Fruit fly (Drosophila melanogaster) whole organism, prepupa: ENCODE measurements around the gene CG14143.

Source experiments
- CG10631 ChIP-seq: fragments of 200-800 bp; sonication (Bioruptor generic); optimal IDR thresholded peaks from 2 replicates; lab custom pipeline; 2016; ENCODE audit warnings: missing biosample characterization, missing genetic modification characterization
- CG10669 ChIP-seq: fragments of 200-800 bp; sonication (Bioruptor generic); optimal IDR thresholded peaks from 3 replicates; lab custom pipeline; 2018; ENCODE audit warnings: missing biosample characterization, mild to moderate bottlenecking, missing genetic modification characterization, moderate library complexity
- CG11762 ChIP-seq: fragments of 200-800 bp; sonication (Bioruptor generic); optimal IDR thresholded peaks from 3 replicates; lab custom pipeline; 2016; ENCODE audit warnings: missing biosample characterization, missing genetic modification characterization; ENCODE audit not compliant: insufficient read depth
- CG11902 ChIP-seq: fragments of 200-800 bp; sonication (Bioruptor generic); optimal IDR thresholded peaks from 3 replicates; lab custom pipeline; 2016; ENCODE audit warnings: missing biosample characterization, missing genetic modification characterization
- CG15336 ChIP-seq: fragments of 200-800 bp; sonication (Bioruptor generic); IDR thresholded peaks from 2 replicates; pipeline ENCODE4 v1.3.6; 2022; ENCODE audit warnings: missing biosample characterization, missing genetic modification characterization
- CG1621 ChIP-seq: fragments of 200-800 bp; sonication (Bioruptor generic); optimal IDR thresholded peaks from 3 replicates; lab custom pipeline; 2018; ENCODE audit warnings: missing biosample characterization, mild to moderate bottlenecking, missing genetic modification characterization
- CG16779 ChIP-seq: fragments of 200-800 bp; sonication (Bioruptor generic); optimal IDR thresholded peaks from 3 replicates; lab custom pipeline; 2017; ENCODE audit warnings: missing biosample characterization, mild to moderate bottlenecking, missing genetic modification characterization
- CG3032 ChIP-seq: fragments of 200-800 bp; optimal IDR thresholded peaks from 2 replicates; lab custom pipeline; 2019; ENCODE audit warnings: missing biosample characterization, mild to moderate bottlenecking, missing genetic modification characterization, moderate library complexity
- CG31627 ChIP-seq: fragments of 200-800 bp; sonication (Bioruptor generic); optimal IDR thresholded peaks from 3 replicates; lab custom pipeline; 2016; ENCODE audit warnings: missing biosample characterization, missing genetic modification characterization
- CG32006 ChIP-seq: fragments of 200-800 bp; sonication (Bioruptor generic); optimal IDR thresholded peaks from 3 replicates; lab custom pipeline; 2017; ENCODE audit warnings: missing biosample characterization, mild to moderate bottlenecking, missing genetic modification characterization
- CG34406 ChIP-seq: fragments of 200-800 bp; sonication (Bioruptor generic); optimal IDR thresholded peaks from 3 replicates; lab custom pipeline; 2016; ENCODE audit warnings: missing biosample characterization, missing genetic modification characterization
- CG3919 ChIP-seq: fragments of 200-800 bp; sonication (Bioruptor generic); optimal IDR thresholded peaks from 3 replicates; lab custom pipeline; 2016; ENCODE audit warnings: missing biosample characterization, missing genetic modification characterization
- CG4318 ChIP-seq: fragments of 200-800 bp; sonication (Bioruptor generic); optimal IDR thresholded peaks from 3 replicates; lab custom pipeline; 2017; ENCODE audit warnings: missing biosample characterization, mild to moderate bottlenecking, missing genetic modification characterization
- CG6276 ChIP-seq: fragments of 200-800 bp; sonication (Bioruptor generic); optimal IDR thresholded peaks from 2 replicates; lab custom pipeline; 2017; ENCODE audit warnings: missing biosample characterization, mild to moderate bottlenecking, missing genetic modification characterization
- CG6808 ChIP-seq: fragments of 200-800 bp; sonication (Bioruptor generic); optimal IDR thresholded peaks from 3 replicates; lab custom pipeline; 2017; ENCODE audit warnings: missing biosample characterization, missing genetic modification characterization, mild to moderate bottlenecking, moderate library complexity, missing genetic modification reagents
- CG6854 ChIP-seq: fragments of 200-800 bp; sonication (Bioruptor generic); optimal IDR thresholded peaks from 2 replicates; lab custom pipeline; 2017; ENCODE audit warnings: missing biosample characterization, mild to moderate bottlenecking, missing genetic modification characterization
- CG7368 ChIP-seq: fragments of 200-800 bp; sonication (Bioruptor generic); optimal IDR thresholded peaks from 3 replicates; lab custom pipeline; 2016; ENCODE audit warnings: missing biosample characterization, missing genetic modification characterization
- CG8119 ChIP-seq: fragments of 200-800 bp; sonication (Bioruptor generic); IDR thresholded peaks from 3 replicates; pipeline ENCODE4 v1.3.6; 2022; ENCODE audit warnings: missing biosample characterization, missing genetic modification characterization
- CG8319 ChIP-seq: fragments of 200-800 bp; sonication (Bioruptor generic); optimal IDR thresholded peaks from 3 replicates; lab custom pipeline; 2016; ENCODE audit warnings: missing biosample characterization, missing genetic modification characterization
- CG9139 ChIP-seq: fragments of 200-800 bp; sonication (Bioruptor generic); optimal IDR thresholded peaks from 3 replicates; lab custom pipeline; 2017; ENCODE audit warnings: missing biosample characterization, mild to moderate bottlenecking, missing genetic modification characterization
- Eip75B ChIP-seq: fragments of 200-800 bp; sonication (Bioruptor generic); optimal IDR thresholded peaks from 3 replicates; lab custom pipeline; 2016; ENCODE audit warnings: missing biosample characterization, missing genetic modification characterization
- Eip78C ChIP-seq: fragments of 200-800 bp; sonication (Bioruptor generic); peaks from one replicate; lab custom pipeline; 2016; ENCODE audit warnings: missing biosample characterization, missing genetic modification characterization
- Eip93F ChIP-seq: fragments of 200-800 bp; sonication (Bioruptor generic); optimal IDR thresholded peaks from 2 replicates; lab custom pipeline; 2016; ENCODE audit warnings: missing biosample characterization, mild to moderate bottlenecking, missing genetic modification characterization
- Ets21C ChIP-seq: fragments of 200-800 bp; sonication (Bioruptor generic); optimal IDR thresholded peaks from 3 replicates; lab custom pipeline; 2016; ENCODE audit warnings: missing biosample characterization, missing genetic modification characterization
- Ets96B ChIP-seq: fragments of 200-800 bp; optimal IDR thresholded peaks from 2 replicates; lab custom pipeline; 2019; ENCODE audit warnings: missing biosample characterization, mild to moderate bottlenecking, missing genetic modification characterization, moderate library complexity
- Hr38 ChIP-seq: sonication (Bioruptor generic); optimal IDR thresholded peaks from 2 replicates; lab custom pipeline; 2016; ENCODE audit warnings: missing biosample characterization, missing genetic modification characterization
- Hr39 ChIP-seq: fragments of 200-800 bp; sonication (Bioruptor generic); optimal IDR thresholded peaks from 2 replicates; lab custom pipeline; 2016; ENCODE audit warnings: missing biosample characterization, missing genetic modification characterization
- Hr4 ChIP-seq: fragments of 200-800 bp; sonication (Bioruptor generic); optimal IDR thresholded peaks from 3 replicates; lab custom pipeline; 2016; ENCODE audit warnings: missing biosample characterization, missing genetic modification characterization
- OdsH ChIP-seq: fragments of 200-800 bp; sonication (Bioruptor generic); optimal IDR thresholded peaks from 3 replicates; lab custom pipeline; 2016; ENCODE audit warnings: missing biosample characterization, missing genetic modification characterization
- Smox ChIP-seq: fragments of 200-800 bp; sonication (Bioruptor generic); optimal IDR thresholded peaks from 3 replicates; lab custom pipeline; 2016; ENCODE audit warnings: missing biosample characterization, missing genetic modification characterization
- Sox102F ChIP-seq: fragments of 200-800 bp; sonication (Bioruptor generic); optimal IDR thresholded peaks from 2 replicates; lab custom pipeline; 2016; ENCODE audit warnings: missing biosample characterization, mild to moderate bottlenecking, missing genetic modification characterization
- Sox14 ChIP-seq: fragments of 200-800 bp; sonication (Bioruptor generic); optimal IDR thresholded peaks from 3 replicates; lab custom pipeline; 2016; ENCODE audit warnings: missing biosample characterization, missing genetic modification characterization
- Sox15 ChIP-seq: fragments of 200-800 bp; sonication (Bioruptor generic); optimal IDR thresholded peaks from 3 replicates; lab custom pipeline; 2016; ENCODE audit warnings: missing biosample characterization, missing genetic modification characterization
- achi ChIP-seq: fragments of 200-800 bp; sonication (Bioruptor generic); optimal IDR thresholded peaks from 3 replicates; lab custom pipeline; 2016; ENCODE audit warnings: missing biosample characterization, missing genetic modification characterization
- acj6 ChIP-seq: fragments of 200-800 bp; sonication (Bioruptor generic); optimal IDR thresholded peaks from 3 replicates; lab custom pipeline; 2016; ENCODE audit warnings: missing biosample characterization, missing genetic modification characterization
- dac ChIP-seq: fragments of 200-800 bp; sonication (Bioruptor generic); optimal IDR thresholded peaks from 2 replicates; lab custom pipeline; 2017; ENCODE audit warnings: missing biosample characterization, mild to moderate bottlenecking, missing genetic modification characterization
- dsx ChIP-seq: fragments of 200-800 bp; optimal IDR thresholded peaks from 3 replicates; lab custom pipeline; 2019; ENCODE audit warnings: missing biosample characterization, mild to moderate bottlenecking, missing genetic modification characterization, moderate library complexity; ENCODE audit not compliant: poor library complexity, severe bottlenecking
- eg ChIP-seq: fragments of 200-800 bp; sonication (Bioruptor generic); IDR thresholded peaks from 3 replicates; pipeline ENCODE4 v1.3.6; 2022; ENCODE audit warnings: missing biosample characterization, missing genetic modification characterization
- fd59A ChIP-seq: fragments of 200-800 bp; sonication (Bioruptor generic); optimal IDR thresholded peaks from 2 replicates; lab custom pipeline; 2017; ENCODE audit warnings: missing biosample characterization, mild to moderate bottlenecking, missing genetic modification characterization, missing genetic modification reagents
- fd85E ChIP-seq: fragments of 200-800 bp; sonication (Bioruptor generic); optimal IDR thresholded peaks from 3 replicates; lab custom pipeline; 2016; ENCODE audit warnings: missing biosample characterization, missing genetic modification characterization
- fkh ChIP-seq: fragments of 200-800 bp; sonication (Bioruptor generic); optimal IDR thresholded peaks from 3 replicates; lab custom pipeline; 2017; ENCODE audit warnings: missing biosample characterization, mild to moderate bottlenecking, missing genetic modification characterization, moderate library complexity
- lz ChIP-seq: fragments of 200-800 bp; sonication (Bioruptor generic); optimal IDR thresholded peaks from 3 replicates; lab custom pipeline; 2016; ENCODE audit warnings: missing biosample characterization, missing genetic modification characterization
- net ChIP-seq: fragments of 200-800 bp; sonication (Bioruptor generic); optimal IDR thresholded peaks from 3 replicates; lab custom pipeline; 2016; ENCODE audit warnings: missing biosample characterization, missing genetic modification characterization
- pdm3 ChIP-seq: fragments of 200-800 bp; sonication (Bioruptor generic); optimal IDR thresholded peaks from 3 replicates; lab custom pipeline; 2016; ENCODE audit warnings: missing biosample characterization, missing genetic modification characterization
- salr ChIP-seq, 2 experiments: fragments of 200-800 bp; sonication (Bioruptor generic); optimal IDR thresholded peaks; 3 replicates each; lab custom pipeline; 2016 to 2018; ENCODE audit warnings: missing biosample characterization in 2 of 2, missing genetic modification characterization in 2 of 2, mild to moderate bottlenecking in 1 of 2
- ss ChIP-seq, 2 experiments: fragments of 200-800 bp; sonication (Bioruptor generic); optimal IDR thresholded peaks; 2 replicates in 1 of 2; 3 replicates in 1 of 2; lab custom pipeline; 2017 to 2018; ENCODE audit warnings: mild to moderate bottlenecking in 2 of 2, missing biosample characterization in 2 of 2, missing genetic modification characterization in 2 of 2, moderate library complexity in 1 of 2
- svp ChIP-seq: fragments of 200-800 bp; sonication (Bioruptor generic); peaks from one replicate; lab custom pipeline; 2016; ENCODE audit warnings: missing biosample characterization, missing genetic modification characterization

CG14143 gene

dm6 chr3L:11120419-11120958, 14.3 kb upstream of the CG14143 start, which contains the start of the genes FoxK and mRpL2 (continued):
- peak; percentile 94 for TF ChIP-seq CG6276 (GFP tag; lab: Kevin White, UChicago)
- TF ChIP-seq CG10631: peak; percentile 47
- peak; percentile 66 for TF ChIP-seq achi (GFP tag; lab: Kevin White, UChicago)
- peak; percentile 84 for TF ChIP-seq net
- peak; percentile 74 for TF ChIP-seq svp (GFP tag; lab: Kevin White, UChicago)
- peak; percentile 51 for TF ChIP-seq CG34406 (GFP tag; lab: Kevin White, UChicago)
- peak; percentile 28 for TF ChIP-seq Smox (GFP tag; lab: Kevin White, UChicago)
- peak; percentile 43 for TF ChIP-seq OdsH (GFP tag; lab: Kevin White, UChicago)
- peak; percentile 84 for TF ChIP-seq CG10669 (GFP tag; lab: Kevin White, UChicago)
- TF ChIP-seq fd59A (GFP tag; lab: Kevin White, UChicago): peak; percentile 61
- peak; percentile 57 for TF ChIP-seq CG11762
- no peak for TF ChIP-seq acj6
- peak; percentile 77 for TF ChIP-seq CG32006 (GFP tag; lab: Kevin White, UChicago)
- peak; percentile 2 for TF ChIP-seq Hr38 (GFP tag; lab: Kevin White, UChicago)
- TF ChIP-seq salr (GFP tag; optimal IDR thresholded peaks at IDR 0.05; lab: Kevin White, UChicago): peak; percentile 54 to 90
- peak; percentile 11 for TF ChIP-seq CG4318
- peak; percentile 26 for TF ChIP-seq CG8319 (GFP tag; lab: Kevin White, UChicago)
- TF ChIP-seq Eip75B (GFP tag; lab: Kevin White, UChicago): peak; percentile 57
- no peak for TF ChIP-seq Eip93F (GFP tag; lab: Kevin White, UChicago)
- peak; percentile 22 for TF ChIP-seq Ets21C
- peak; percentile 65 for TF ChIP-seq CG6854 (GFP tag; lab: Kevin White, UChicago)
- TF ChIP-seq Hr39 (GFP tag; lab: Kevin White, UChicago): peak; percentile 12
- TF ChIP-seq CG9139: peak; percentile 94

- TF ChIP-seq CG16779 (tag; lab: Kevin White, UChicago) (no peak), ss (GFP tag; optimal IDR thresholded peaks at IDR 0.05; lab: Kevin White, UChicago) (peak in 1 of 2 experiments; percentile 23), dac (peak; percentile 36), Hr38 (GFP tag; lab: Kevin White, UChicago) (no peak), lz (GFP tag; lab: Kevin White, UChicago) (peak; percentile 8), Eip78C (GFP tag; lab: Kevin White, UChicago) (peak; percentile 30), fkh (GFP tag; lab: Kevin White, UChicago) (peak; percentile 18), Sox14 (peak; percentile 78), CG31627 (GFP tag; lab: Kevin White, UChicago) (peak; percentile 36), Ets21C (no peak), CG15336 (0 out of 2 replicates have a peak, but pooled peaks have one; percentile 40), Sox15 (no peak), salr (GFP tag; optimal IDR thresholded peaks at IDR 0.05; lab: Kevin White, UChicago) (no peak), CG3919 (GFP tag; lab: Kevin White, UChicago) (no peak), net (peak; percentile 26), svp (GFP tag; lab: Kevin White, UChicago) (peak; percentile 57), pdm3 (GFP tag; lab: Kevin White, UChicago) (no peak), Sox102F (GFP tag; lab: Kevin White, UChicago) (no peak), CG6854 (GFP tag; lab: Kevin White, UChicago) (no peak), Ets96B (tag; lab: Kevin White, UChicago) (no peak), CG6276 (GFP tag; lab: Kevin White, UChicago) (no peak), CG10669 (GFP tag; lab: Kevin White, UChicago) (no peak), eg (GFP tag; lab: Robert Waterston, UW) (peak; percentile 70; the same call in 1 of the 3 replicates), Eip75B (GFP tag; lab: Kevin White, UChicago) (peak; percentile 7), CG34406 (GFP tag; lab: Kevin White, UChicago) (no peak), CG3032 (tag; lab: Kevin White, UChicago) (peak; percentile 41), CG6808 (GFP tag; lab: Kevin White, UChicago) (peak; percentile 3), dsx (GFP tag; lab: Kevin White, UChicago) (peak; percentile 58), fd85E (GFP tag; lab: Kevin White, UChicago) (no peak), CG11902 (GFP tag; lab: Kevin White, UChicago) (no peak), OdsH (GFP tag; lab: Kevin White, UChicago) (peak; percentile 12), CG7368 (GFP tag; lab: Kevin White, UChicago) (no peak), Hr4 (no peak), CG32006 (GFP tag; lab: Kevin White, UChicago) (peak; percentile 27), CG8119 (peak; percentile 60; the same call in 2 of the 3 replicates), acj6 (no peak), CG1621 (tag; lab: Kevin White, UChicago) (peak; percentile 65), Hr39 (GFP tag; lab: Kevin White, UChicago) (peak; percentile 2)
Measured at dm6 chr3L:11123088-11123487, 11.7 kb upstream of the CG14143 start, which contains the start of the genes Ufd1 and NaPi-III. Ufd1 (minus strand) TSS chr3L:11123216. NaPi-III (plus strand) TSS chr3L:11123348.
